Worm (Caenorhabditis elegans) whole organism, L4/young adult: ENCODE results near the gene fipr-7.

Experiments
- W03F9.2 ChIP-seq: fragments of 150-350 bp; optimal IDR thresholded peaks from 2 replicates; lab custom pipeline; 2014; ENCODE audit warnings: missing biosample characterization, missing genetic modification characterization
- dao-5 ChIP-seq: sonication (generic microtip); optimal IDR thresholded peaks from 2 replicates; lab custom pipeline; 2016; ENCODE audit warnings: missing genotype, missing genetic modification characterization, moderate library complexity, missing compliant biosample characterization
- him-1 ChIP-seq: sonication (generic microtip); optimal IDR thresholded peaks from 2 replicates; lab custom pipeline; 2016; ENCODE audit warnings: missing genotype, missing genetic modification reagents, missing genetic modification characterization, missing compliant biosample characterization

The fipr-7 gene

ce11 chrV:10237959-10238444 lies 8.4 kb downstream of the fipr-7 start:
- TF ChIP-seq him-1 (tag; lab: Kevin White, UChicago) (no peak), W03F9.2 (no peak), dao-5 (tag; lab: Kevin White, UChicago) (no peak)

ce11 chrV:10238665-10239064 lies 9.0 kb downstream of the fipr-7 start, which contains the start of gene fubl-1:
Gene fubl-1, minus strand, starts transcription at chrV:10238866.
- TF ChIP-seq dao-5 (tag; lab: Kevin White, UChicago), result no peak
- TF ChIP-seq him-1 (tag; lab: Kevin White, UChicago), result no peak
- no peak for TF ChIP-seq W03F9.2

- TF ChIP-seq dao-5 (tag; lab: Kevin White, UChicago) (no peak), him-1 (tag; lab: Kevin White, UChicago) (no peak), W03F9.2 (no peak)
These were observed 10.2 kb downstream of the fipr-7 start, which contains the start of gene fipr-8 for ce11 chrV:10239861-10240260. Gene fipr-8, minus strand, starts transcription at chrV:10239961.

ce11 chrV:10241121-10241803 lies 11.6 kb downstream of the fipr-7 start, which contains the start of the genes C12D8.21 and col-148:
Gene C12D8.21, minus strand, starts transcription at chrV:10241188.
Gene col-148, plus strand, starts transcription at chrV:10241753.
- TF ChIP-seq dao-5 (tag; lab: Kevin White, UChicago) (no peak), him-1 (tag; lab: Kevin White, UChicago) (no peak), W03F9.2 (no peak)

ce11 chrV:10243105-10243504 lies 13.5 kb downstream of the fipr-7 start, which contains the start of gene C12D8.9:
Gene C12D8.9, minus strand, starts transcription at chrV:10243205.
- no peak for TF ChIP-seq W03F9.2
- TF ChIP-seq him-1 (tag; lab: Kevin White, UChicago), result no peak
- no peak for TF ChIP-seq dao-5 (tag; lab: Kevin White, UChicago)

- TF ChIP-seq him-1 (tag; lab: Kevin White, UChicago) (no peak), dao-5 (tag; lab: Kevin White, UChicago) (no peak), W03F9.2 (no peak)
These were observed 14.5 kb downstream of the fipr-7 start for ce11 chrV:10244018-10244720.

ce11 chrV:10245615-10246014 lies 16.0 kb downstream of the fipr-7 start:
- no peak for TF ChIP-seq W03F9.2
- TF ChIP-seq dao-5 (tag; lab: Kevin White, UChicago), result no peak
- no peak for TF ChIP-seq him-1 (tag; lab: Kevin White, UChicago)

ce11 chrV:10246443-10246885 lies 16.8 kb downstream of the fipr-7 start:
- TF ChIP-seq dao-5 (tag; lab: Kevin White, UChicago) (no peak), him-1 (tag; lab: Kevin White, UChicago) (no peak), W03F9.2 (no peak)

- TF ChIP-seq W03F9.2 (no peak), dao-5 (tag; lab: Kevin White, UChicago) (no peak), him-1 (tag; lab: Kevin White, UChicago) (no peak)
These were observed 17.3 kb downstream of the fipr-7 start for ce11 chrV:10246967-10247366.

ce11 chrV:10247673-10248239 lies 18.1 kb downstream of the fipr-7 start:
- TF ChIP-seq him-1 (tag; lab: Kevin White, UChicago) (no peak), W03F9.2 (no peak), dao-5 (tag; lab: Kevin White, UChicago) (no peak)

ce11 chrV:10248255-10248979 lies 18.8 kb downstream of the fipr-7 start, which contains the start of gene akt-1:
Gene akt-1, plus strand, starts transcription at chrV:10248905.
- TF ChIP-seq dao-5 (tag; lab: Kevin White, UChicago) (no peak), him-1 (tag; lab: Kevin White, UChicago) (no peak), W03F9.2 (no peak)

ce11 chrV:10249515-10249914 lies 19.9 kb downstream of the fipr-7 start:
- no peak for TF ChIP-seq W03F9.2
- no peak for TF ChIP-seq him-1 (tag; lab: Kevin White, UChicago)
- TF ChIP-seq dao-5 (tag; lab: Kevin White, UChicago), result no peak

- TF ChIP-seq him-1 (tag; lab: Kevin White, UChicago) (no peak), dao-5 (tag; lab: Kevin White, UChicago) (no peak), W03F9.2 (no peak)
These were observed 23.1 kb downstream of the fipr-7 start for ce11 chrV:10252682-10253081.
